Fruit fly (Drosophila melanogaster) whole organism, embryonic: Measurements from ENCODE around the gene Atu.
A peak's percentile ranks its signal among the peaks of the same experiment; 100 is the strongest.

Source experiments
- Blimp-1 ChIP-seq: fragments of 200-800 bp; sonication (Bioruptor generic); optimal IDR thresholded peaks from 3 replicates; lab custom pipeline; 2018; ENCODE audit warnings: missing biosample characterization, missing genetic modification characterization, mild to moderate bottlenecking, moderate library complexity, missing genetic modification reagents
- CG1233 ChIP-seq: fragments of 200-800 bp; sonication (Bioruptor generic); optimal IDR thresholded peaks from 4 replicates; lab custom pipeline; 2018; ENCODE audit warnings: missing biosample characterization, mild to moderate bottlenecking, missing genetic modification characterization
- CG12769 ChIP-seq: fragments of 200-800 bp; sonication (Bioruptor generic); optimal IDR thresholded peaks from 2 replicates; lab custom pipeline; 2019; ENCODE audit warnings: missing biosample characterization, mild to moderate bottlenecking, missing genetic modification characterization, moderate library complexity
- CG12942 ChIP-seq: fragments of 200-800 bp; sonication (Bioruptor generic); optimal IDR thresholded peaks from 3 replicates; lab custom pipeline; 2016; ENCODE audit warnings: missing biosample characterization, missing genetic modification characterization
- CG14441 ChIP-seq: fragments of 200-800 bp; sonication (Bioruptor generic); IDR thresholded peaks from 2 replicates; pipeline ENCODE4 v1.3.6; 2022; ENCODE audit warnings: missing biosample characterization, missing genetic modification characterization
- CG15479 ChIP-seq: fragments of 200-800 bp; sonication (Bioruptor generic); optimal IDR thresholded peaks from 3 replicates; lab custom pipeline; 2019; ENCODE audit warnings: missing biosample characterization, mild to moderate bottlenecking, missing genetic modification characterization, moderate library complexity
- CG16815 ChIP-seq: fragments of 200-800 bp; sonication (Bioruptor generic); optimal IDR thresholded peaks from 3 replicates; lab custom pipeline; 2017; ENCODE audit warnings: missing biosample characterization, mild to moderate bottlenecking, missing genetic modification characterization
- CG18011 ChIP-seq: fragments of 200-800 bp; sonication (Bioruptor generic); optimal IDR thresholded peaks from 2 replicates; lab custom pipeline; 2017; ENCODE audit warnings: missing biosample characterization, missing genetic modification characterization, mild to moderate bottlenecking, moderate library complexity, missing genotype
- CG1832 ChIP-seq: fragments of 200-800 bp; sonication (Bioruptor generic); optimal IDR thresholded peaks from 2 replicates; lab custom pipeline; 2017; ENCODE audit warnings: missing biosample characterization, mild to moderate bottlenecking, missing genetic modification characterization, inconsistent platforms
- CG2678 ChIP-seq: fragments of 200-800 bp; sonication (Bioruptor generic); optimal IDR thresholded peaks from 3 replicates; lab custom pipeline; 2019; ENCODE audit warnings: missing biosample characterization, mild to moderate bottlenecking, missing genetic modification characterization, moderate library complexity
- CG2889 ChIP-seq: fragments of 200-800 bp; sonication (Bioruptor generic); IDR thresholded peaks from 3 replicates; pipeline ENCODE4 v1.3.6; 2022; ENCODE audit warnings: missing biosample characterization, missing genetic modification characterization
- CG30431 ChIP-seq: fragments of 200-800 bp; sonication (Bioruptor generic); optimal IDR thresholded peaks from 2 replicates; lab custom pipeline; 2017; ENCODE audit warnings: missing biosample characterization, missing genetic modification characterization
- CG3163 ChIP-seq: fragments of 200-800 bp; sonication (Bioruptor generic); optimal IDR thresholded peaks from 3 replicates; lab custom pipeline; 2016; ENCODE audit warnings: missing biosample characterization, missing genetic modification characterization
- CG3995 ChIP-seq: fragments of 200-800 bp; sonication (Bioruptor generic); optimal IDR thresholded peaks from 3 replicates; lab custom pipeline; 2016; ENCODE audit warnings: missing biosample characterization, missing genetic modification characterization
- CG4707 ChIP-seq: fragments of 200-800 bp; sonication (Bioruptor generic); optimal IDR thresholded peaks from 2 replicates; lab custom pipeline; 2018; ENCODE audit warnings: missing biosample characterization, mild to moderate bottlenecking, missing genetic modification characterization, moderate library complexity
- CG6683 ChIP-seq: fragments of 200-800 bp; sonication (Bioruptor generic); optimal IDR thresholded peaks from 2 replicates; lab custom pipeline; 2017; ENCODE audit warnings: missing biosample characterization, mild to moderate bottlenecking, missing genetic modification characterization, missing genetic modification reagents
- CG7372 ChIP-seq: fragments of 200-800 bp; sonication (Bioruptor generic); IDR thresholded peaks from 2 replicates; pipeline ENCODE4 v1.3.6; 2022; ENCODE audit warnings: missing biosample characterization, missing genetic modification characterization
- CG8281 ChIP-seq: fragments of 200-800 bp; sonication (Bioruptor generic); optimal IDR thresholded peaks from 2 replicates; lab custom pipeline; 2018; ENCODE audit warnings: missing biosample characterization, mild to moderate bottlenecking, missing genetic modification characterization, moderate library complexity
- CG8478 ChIP-seq: fragments of >200 bp; optimal IDR thresholded peaks from 2 replicates; lab custom pipeline; 2018
- CG9876 ChIP-seq: fragments of 200-800 bp; sonication (Bioruptor generic); optimal IDR thresholded peaks from 2 replicates; lab custom pipeline; 2016; ENCODE audit warnings: missing biosample characterization, missing genetic modification characterization
- CG9932 ChIP-seq: fragments of 200-800 bp; sonication (Bioruptor generic); IDR thresholded peaks from 2 replicates; pipeline ENCODE4 v1.3.6; 2022; ENCODE audit warnings: missing biosample characterization, missing genetic modification characterization
- D ChIP-seq, 2 experiments: fragments of 200-800 bp in 1 of 2; fragments of >200 bp in 1 of 2; sonication (Bioruptor generic) in 1 of 2; optimal IDR thresholded peaks; 2 replicates in 1 of 2; 3 replicates in 1 of 2; lab custom pipeline; 2017; ENCODE audit warnings: mild to moderate bottlenecking in 1 of 2, missing biosample characterization in 1 of 2, missing genetic modification characterization in 1 of 2, missing genetic modification reagents in 1 of 2
- Dad ChIP-seq: fragments of 200-800 bp; sonication (Bioruptor generic); optimal IDR thresholded peaks from 3 replicates; lab custom pipeline; 2016; ENCODE audit warnings: missing biosample characterization, missing genetic modification characterization
- Deaf1 ChIP-seq: fragments of 200-800 bp; optimal IDR thresholded peaks from 3 replicates; lab custom pipeline; 2019; ENCODE audit warnings: missing biosample characterization, mild to moderate bottlenecking, missing genetic modification characterization, moderate library complexity
- Ets65A ChIP-seq: fragments of 200-800 bp; sonication (Bioruptor generic); peaks from one replicate; lab custom pipeline; 2016; ENCODE audit warnings: missing biosample characterization, missing genetic modification characterization
- Fer2 ChIP-seq: fragments of 200-800 bp; sonication (Bioruptor generic); optimal IDR thresholded peaks from 2 replicates; lab custom pipeline; 2018; ENCODE audit warnings: missing biosample characterization, mild to moderate bottlenecking, missing genetic modification characterization, moderate library complexity
- Hsf ChIP-seq: fragments of 200-800 bp; sonication (Bioruptor generic); optimal IDR thresholded peaks from 3 replicates; lab custom pipeline; 2016; ENCODE audit warnings: missing biosample characterization, missing genetic modification characterization
- Lim3 ChIP-seq: fragments of 200-800 bp; sonication (Bioruptor generic); IDR thresholded peaks from 2 replicates; pipeline ENCODE4 v1.3.6; 2022; ENCODE audit warnings: missing biosample characterization, missing genetic modification characterization
- Med ChIP-seq: fragments of 200-800 bp; sonication (Bioruptor generic); peaks from one replicate; lab custom pipeline; 2016; ENCODE audit warnings: missing biosample characterization, missing genetic modification characterization, mild to moderate bottlenecking, inconsistent platforms, moderate library complexity
- Myb ChIP-seq: fragments of 200-800 bp; sonication (Bioruptor generic); optimal IDR thresholded peaks from 2 replicates; lab custom pipeline; 2016; ENCODE audit warnings: missing biosample characterization, missing genetic modification characterization
- Sin3A ChIP-seq: fragments of >200 bp; optimal IDR thresholded peaks from 2 replicates; lab custom pipeline; 2018
- Vsx1 ChIP-seq: fragments of 200-800 bp; sonication (Bioruptor generic); optimal IDR thresholded peaks from 2 replicates; lab custom pipeline; 2017; ENCODE audit warnings: missing biosample characterization, mild to moderate bottlenecking, missing genetic modification characterization, missing genetic modification reagents
- abd-A ChIP-seq: fragments of 200-800 bp; sonication (Bioruptor generic); optimal IDR thresholded peaks from 3 replicates; lab custom pipeline; 2019; ENCODE audit warnings: missing biosample characterization, mild to moderate bottlenecking, missing genetic modification characterization, moderate library complexity
- ac ChIP-seq: fragments of 200-800 bp; sonication (Bioruptor generic); optimal IDR thresholded peaks from 3 replicates; lab custom pipeline; 2017; ENCODE audit warnings: missing biosample characterization, mild to moderate bottlenecking, missing genetic modification characterization
- ap ChIP-seq: fragments of 200-800 bp; sonication (Bioruptor generic); IDR thresholded peaks from 2 replicates; pipeline ENCODE4 v1.3.6; 2022; ENCODE audit warnings: missing biosample characterization, missing genetic modification characterization
- cg ChIP-seq: fragments of 200-800 bp; sonication (Bioruptor generic); optimal IDR thresholded peaks from 3 replicates; lab custom pipeline; 2019; ENCODE audit warnings: missing biosample characterization, mild to moderate bottlenecking, missing genetic modification characterization, moderate library complexity
- chinmo ChIP-seq: fragments of 200-800 bp; sonication (Bioruptor generic); IDR thresholded peaks from 4 replicates; pipeline ENCODE4 v1.3.6; 2022; ENCODE audit warnings: missing biosample characterization, missing genetic modification characterization; ENCODE audit not compliant: partially characterized antibody
- da ChIP-seq: fragments of 200-800 bp; sonication (Bioruptor generic); optimal IDR thresholded peaks from 2 replicates; lab custom pipeline; 2016; ENCODE audit warnings: missing biosample characterization, missing genetic modification characterization
- eve ChIP-seq, 2 experiments: fragments of >200 bp; optimal IDR thresholded peaks; 2 replicates each; lab custom pipeline; 2017; ENCODE audit warnings: missing biosample characterization in 2 of 2, missing genetic modification characterization in 2 of 2
- hth ChIP-seq: fragments of >200 bp; optimal IDR thresholded peaks from 2 replicates; lab custom pipeline; 2017; ENCODE audit warnings: inconsistent platforms
- jigr1 ChIP-seq: fragments of 200-800 bp; sonication (Bioruptor generic); IDR thresholded peaks from 3 replicates; pipeline ENCODE4 v1.3.6; 2022; ENCODE audit warnings: missing biosample characterization, missing genetic modification characterization
- jing ChIP-seq: fragments of 200-800 bp; sonication (Bioruptor generic); optimal IDR thresholded peaks from 2 replicates; lab custom pipeline; 2018; ENCODE audit warnings: missing biosample characterization, mild to moderate bottlenecking, missing genetic modification characterization
- kah ChIP-seq: fragments of 200-800 bp; sonication (Bioruptor generic); optimal IDR thresholded peaks from 2 replicates; lab custom pipeline; 2018; ENCODE audit warnings: missing biosample characterization, mild to moderate bottlenecking, missing genetic modification characterization
- lmd ChIP-seq: fragments of 200-800 bp; sonication (Bioruptor generic); IDR thresholded peaks from 2 replicates; pipeline ENCODE4 v1.3.6; 2022; ENCODE audit warnings: missing biosample characterization, missing genetic modification characterization
- nom ChIP-seq: fragments of 200-800 bp; sonication (Bioruptor generic); optimal IDR thresholded peaks from 2 replicates; lab custom pipeline; 2017; ENCODE audit warnings: missing biosample characterization, missing genetic modification characterization, mild to moderate bottlenecking, moderate library complexity, missing genetic modification reagents
- otp ChIP-seq: fragments of 200-800 bp; sonication (Bioruptor generic); IDR thresholded peaks from 3 replicates; pipeline ENCODE4, ENCODE4 v1.3.6; 2022; ENCODE audit warnings: missing biosample characterization, missing genetic modification characterization
- pros ChIP-seq: fragments of 200-800 bp; sonication (Bioruptor generic); optimal IDR thresholded peaks from 3 replicates; lab custom pipeline; 2019; ENCODE audit warnings: missing biosample characterization, mild to moderate bottlenecking, missing genetic modification characterization, moderate library complexity
- sens ChIP-seq: fragments of 200-800 bp; sonication (Bioruptor generic); peaks from one replicate; lab custom pipeline; 2016; ENCODE audit warnings: missing biosample characterization, missing genetic modification characterization
- seq ChIP-seq: fragments of 200-800 bp; sonication (Bioruptor generic); IDR thresholded peaks from 2 replicates; pipeline ENCODE4 v1.3.6; 2022; ENCODE audit warnings: missing biosample characterization, missing genetic modification characterization
- vvl ChIP-seq: fragments of 200-800 bp; sonication (Bioruptor generic); IDR thresholded peaks from 2 replicates; pipeline ENCODE4 v1.3.6; 2022; ENCODE audit warnings: missing biosample characterization, missing genetic modification characterization

The Atu gene

dm6 chr3R:5647705-5648568, 34.8 kb downstream of the Atu start (continued):
- TF ChIP-seq da, result no peak
- TF ChIP-seq CG2889 (GFP tag; lab: Robert Waterston, UW), result no peak
- TF ChIP-seq CG3995, result no peak
- peak; percentile 49 for TF ChIP-seq CG1832 (GFP tag; lab: Kevin White, UChicago)
- TF ChIP-seq nom (GFP tag; lab: Kevin White, UChicago), result no peak
- no peak for TF ChIP-seq CG8281 (tag; lab: Kevin White, UChicago)
- peak; percentile 98 for TF ChIP-seq cg (GFP tag; lab: Kevin White, UChicago)
- peak; percentile 53 for TF ChIP-seq CG12769 (tag; lab: Kevin White, UChicago)
- no peak for TF ChIP-seq ac (GFP tag; lab: Kevin White, UChicago)
- TF ChIP-seq Sin3A, result no peak
- TF ChIP-seq jing (GFP tag; lab: Kevin White, UChicago), result no peak
- TF ChIP-seq CG30431, result no peak
- no peak for TF ChIP-seq hth (lab: Kevin White, UChicago)
- TF ChIP-seq jigr1, result no peak
- TF ChIP-seq CG9932 (GFP tag; lab: Robert Waterston, UW), result 0 out of 2 replicates have a peak, but pooled peaks have one; percentile 6
- TF ChIP-seq otp (GFP tag; lab: Robert Waterston, UW), result no peak
- peak; percentile 46 for TF ChIP-seq D (optimal IDR thresholded peaks at IDR 0.05; lab: Kevin White, UChicago)
- no peak for TF ChIP-seq D (GFP tag; optimal IDR thresholded peaks at IDR 0.05; lab: Kevin White, UChicago)
- peak; percentile 16 for TF ChIP-seq Blimp-1 (GFP tag; lab: Kevin White, UChicago)
- no peak for TF ChIP-seq CG12942 (GFP tag; lab: Kevin White, UChicago)
- no peak for TF ChIP-seq CG16815 (GFP tag; lab: Kevin White, UChicago)
- TF ChIP-seq seq (GFP tag; lab: Robert Waterston, UW), result no peak
- TF ChIP-seq CG3163 (GFP tag; lab: Kevin White, UChicago), result no peak
- TF ChIP-seq CG2678 (tag; lab: Kevin White, UChicago), result no peak
- TF ChIP-seq eve (GFP tag; optimal IDR thresholded peaks at IDR 0.05; lab: Kevin White, UChicago), result no peak
- TF ChIP-seq Myb (GFP tag; lab: Kevin White, UChicago), result no peak
- TF ChIP-seq lmd, result no peak
- peak; percentile 63; the same call in 2 of the 4 replicates for TF ChIP-seq chinmo (GFP tag; lab: Robert Waterston, UW)
- peak; percentile 19 for TF ChIP-seq sens (GFP tag; lab: Kevin White, UChicago)
- no peak for TF ChIP-seq Vsx1 (GFP tag; lab: Kevin White, UChicago)
- TF ChIP-seq CG8478, result peak; percentile 67
- TF ChIP-seq CG14441 (GFP tag; lab: Robert Waterston, UW), result no peak
- TF ChIP-seq pros, result no peak
- peak; percentile 50 for TF ChIP-seq Ets65A
- no peak for TF ChIP-seq Dad (GFP tag; lab: Kevin White, UChicago)
- TF ChIP-seq CG7372 (GFP tag; lab: Robert Waterston, UW), result no peak
- TF ChIP-seq ap (GFP tag; lab: Robert Waterston, UW), result no peak
- no peak for TF ChIP-seq CG18011
- TF ChIP-seq CG9876 (GFP tag; lab: Kevin White, UChicago), result no peak
- TF ChIP-seq CG4707 (GFP tag; lab: Kevin White, UChicago), result no peak
- TF ChIP-seq Lim3 (GFP tag; lab: Robert Waterston, UW), result no peak
- TF ChIP-seq Deaf1, result no peak
- TF ChIP-seq CG15479, result peak; percentile 71
- no peak for TF ChIP-seq abd-A
- no peak for TF ChIP-seq CG6683 (GFP tag; lab: Kevin White, UChicago)
- no peak for TF ChIP-seq Hsf
- peak; percentile 20 for TF ChIP-seq kah
- peak; percentile 52; the same call in 1 of the 2 replicates for TF ChIP-seq vvl (GFP tag; lab: Robert Waterston, UW)
- TF ChIP-seq Fer2 (tag; lab: Kevin White, UChicago), result no peak
- peak; percentile 79 for TF ChIP-seq Med (GFP tag; lab: Kevin White, UChicago)
- TF ChIP-seq CG1233 (GFP tag; lab: Kevin White, UChicago), result no peak
